Worm (Caenorhabditis elegans) whole organism, young adult: Measurements from ENCODE around the gene chil-13.

Experiments used
- F10E7.11 ChIP-seq: sonication (generic microtip); optimal IDR thresholded peaks from 2 replicates; lab custom pipeline; 2017; ENCODE audit warnings: mild to moderate bottlenecking, missing genetic modification characterization, moderate library complexity, missing compliant biosample characterization
- F22D6.2 ChIP-seq: sonication (generic microtip); optimal IDR thresholded peaks from 2 replicates; lab custom pipeline; 2016; ENCODE audit warnings: mild to moderate bottlenecking, missing genetic modification characterization, missing compliant biosample characterization
- ceh-40 ChIP-seq: fragments of 200-800 bp; sonication (Bioruptor generic); IDR thresholded peaks from 2 replicates; pipeline ENCODE4 v1.3.6; 2022; ENCODE audit warnings: missing genetic modification characterization, missing compliant biosample characterization
- ceh-91 ChIP-seq: fragments of 200-800 bp; sonication (Bioruptor generic); IDR thresholded peaks from 2 replicates; pipeline ENCODE4 v1.3.6; 2022; ENCODE audit warnings: missing genetic modification reagents, missing genetic modification characterization, missing compliant biosample characterization
- ekl-4 ChIP-seq: fragments of 200-800 bp; sonication (Bioruptor generic); IDR thresholded peaks from 2 replicates; pipeline ENCODE4 v1.3.6; 2022; ENCODE audit warnings: missing genetic modification reagents, missing genetic modification characterization, missing compliant biosample characterization
- fkh-3 ChIP-seq: sonication (generic microtip); optimal IDR thresholded peaks from 2 replicates; lab custom pipeline; 2016; ENCODE audit warnings: mild to moderate bottlenecking, missing genetic modification characterization, missing compliant biosample characterization
- lir-1 ChIP-seq: fragments of 200-800 bp; sonication (Bioruptor generic); conservative IDR thresholded peaks from 2 replicates; pipeline ENCODE4 v1.3.6; 2022; ENCODE audit warnings: missing genetic modification reagents, missing genetic modification characterization, missing compliant biosample characterization
- madf-6 ChIP-seq: fragments of 200-800 bp; sonication (Bioruptor generic); IDR thresholded peaks from 2 replicates; pipeline ENCODE4 v1.3.6; 2022; ENCODE audit warnings: missing genetic modification reagents, missing genetic modification characterization, missing compliant biosample characterization
- mxl-1 ChIP-seq: sonication (generic microtip); optimal IDR thresholded peaks from 2 replicates; lab custom pipeline; 2016; ENCODE audit warnings: missing genetic modification characterization, missing compliant biosample characterization
- nhr-80 ChIP-seq: sonication (generic microtip); optimal IDR thresholded peaks from 2 replicates; lab custom pipeline; 2016; ENCODE audit warnings: missing genetic modification characterization, missing compliant biosample characterization
- snpc-1.3 ChIP-seq: sonication (generic microtip); optimal IDR thresholded peaks from 2 replicates; lab custom pipeline; 2017; ENCODE audit warnings: missing genetic modification characterization, mild to moderate bottlenecking, missing compliant biosample characterization, antibody characterized with exemption, moderate library complexity, missing genotype, missing genetic modification reagents; ENCODE audit not compliant: insufficient read depth
- unc-62 ChIP-seq: fragments of 150-350 bp; optimal IDR thresholded peaks from 2 replicates; lab custom pipeline; 2014; ENCODE audit warnings: missing biosample characterization, missing genetic modification reagents, missing genetic modification characterization
- zim-3 ChIP-seq: sonication (generic microtip); optimal IDR thresholded peaks from 2 replicates; lab custom pipeline; 2017; ENCODE audit warnings: mild to moderate bottlenecking, missing genetic modification characterization, moderate library complexity, missing compliant biosample characterization

DNA sequence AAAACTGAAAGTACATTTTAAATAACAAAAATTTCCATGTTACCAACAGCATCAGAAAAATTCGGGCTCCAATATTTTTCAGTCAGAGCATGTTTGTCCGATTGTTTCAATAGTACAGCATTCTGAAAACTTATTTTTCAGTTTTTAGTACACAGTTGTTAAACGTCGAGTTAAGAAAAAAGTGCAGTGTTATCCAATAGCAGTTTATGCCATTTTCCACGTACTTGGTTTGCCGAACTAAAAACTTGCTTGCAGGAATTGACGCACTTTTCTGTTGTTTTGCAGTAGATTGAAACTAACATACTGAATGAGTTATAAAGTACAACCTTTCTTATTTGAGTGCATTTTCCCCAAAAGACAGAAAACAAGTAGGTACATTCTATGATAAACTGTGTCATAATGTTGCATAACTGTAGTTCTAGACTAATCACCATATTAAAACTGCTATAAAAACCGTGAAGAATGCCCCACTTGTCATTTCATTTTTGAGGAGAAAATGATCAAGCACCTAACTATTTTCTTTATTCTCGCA lies 39.7 kb downstream of the chil-13 start, which contains the start of the genes Y51B9A.14 and Y51B9A.8:
- TF ChIP-seq ceh-91 (GFP tag; lab: Robert Waterston, UW) (no peak), fkh-3 (tag; lab: Kevin White, UChicago) (no peak), mxl-1 (tag; lab: Kevin White, UChicago) (no peak), F22D6.2 (tag; lab: Kevin White, UChicago) (no peak), unc-62 (no peak), ekl-4 (GFP tag; lab: Robert Waterston, UW) (no peak), ceh-40 (GFP tag; lab: Robert Waterston, UW) (no peak), F10E7.11 (no peak), lir-1 (GFP tag; lab: Robert Waterston, UW) (no peak), snpc-1.3 (tag; lab: Kevin White, UChicago) (no peak), zim-3 (tag; lab: Kevin White, UChicago) (no peak), madf-6 (no peak), nhr-80 (tag; lab: Kevin White, UChicago) (no peak)
